Fruit fly (Drosophila melanogaster) whole organism, prepupa: ENCODE results near the gene CG31321.

Source experiments
- CG10669 ChIP-seq: fragments of 200-800 bp; sonication (Bioruptor generic); optimal IDR thresholded peaks from 3 replicates; lab custom pipeline; 2018; ENCODE audit warnings: missing biosample characterization, mild to moderate bottlenecking, missing genetic modification characterization, moderate library complexity
- CG6792 ChIP-seq: fragments of 200-800 bp; sonication (Bioruptor generic); optimal IDR thresholded peaks from 3 replicates; lab custom pipeline; 2016; ENCODE audit warnings: missing biosample characterization, missing genetic modification characterization
- CG8119 ChIP-seq: fragments of 200-800 bp; sonication (Bioruptor generic); IDR thresholded peaks from 3 replicates; pipeline ENCODE4 v1.3.6; 2022; ENCODE audit warnings: missing biosample characterization, missing genetic modification characterization
- Lpt ChIP-seq: fragments of 200-800 bp; sonication (Bioruptor generic); optimal IDR thresholded peaks from 3 replicates; lab custom pipeline; 2016; ENCODE audit warnings: missing biosample characterization, missing genetic modification characterization
- Sox102F ChIP-seq: fragments of 200-800 bp; sonication (Bioruptor generic); optimal IDR thresholded peaks from 2 replicates; lab custom pipeline; 2016; ENCODE audit warnings: missing biosample characterization, mild to moderate bottlenecking, missing genetic modification characterization
- cyc ChIP-seq: fragments of 200-800 bp; sonication (Bioruptor generic); optimal IDR thresholded peaks from 3 replicates; lab custom pipeline; 2016; ENCODE audit warnings: missing biosample characterization, missing genetic modification characterization
- spab ChIP-seq: fragments of 200-800 bp; sonication (Bioruptor generic); optimal IDR thresholded peaks from 2 replicates; lab custom pipeline; 2017; ENCODE audit warnings: missing biosample characterization, mild to moderate bottlenecking, missing genetic modification characterization, missing genetic modification reagents

dm6 chr3R:14314554-14314953 is 4.4 kb downstream of the CG31321 start, which contains the start of gene Crz:
- TF ChIP-seq CG6792 (GFP tag; lab: Kevin White, UChicago) (no peak), cyc (no peak), Sox102F (GFP tag; lab: Kevin White, UChicago) (no peak), Lpt (GFP tag; lab: Kevin White, UChicago) (no peak), spab (GFP tag; lab: Kevin White, UChicago) (no peak), CG10669 (no peak), CG8119 (GFP tag; lab: Robert Waterston, UW) (no peak)
